Fruit fly (Drosophila melanogaster) whole organism, adult: Measurements from ENCODE around the gene CG42305.

ENCODE experiments used
- CG5204 ChIP-seq: fragments of 200-800 bp; sonication (Bioruptor generic); optimal IDR thresholded peaks from 2 replicates; lab custom pipeline; 2016; ENCODE audit warnings: missing biosample characterization, missing genetic modification characterization
- bab1 ChIP-seq: fragments of 200-800 bp; sonication (Bioruptor generic); optimal IDR thresholded peaks from 3 replicates; lab custom pipeline; 2019; ENCODE audit warnings: missing biosample characterization, mild to moderate bottlenecking, missing genetic modification characterization, moderate library complexity

dm6 chr2L:18787415-18787989 is 24.9 kb upstream of the CG42305 start:
- TF ChIP-seq bab1 (GFP tag; lab: Kevin White, UChicago), result no peak
- no peak for TF ChIP-seq CG5204 (GFP tag; lab: Kevin White, UChicago)
